Fruit fly (Drosophila melanogaster) whole organism, adult: ENCODE data around the gene Or85c.

Experiments used
- CG7045 ChIP-seq: fragments of 200-800 bp; sonication (Bioruptor generic); optimal IDR thresholded peaks from 2 replicates; lab custom pipeline; 2017; ENCODE audit warnings: missing biosample characterization, mild to moderate bottlenecking, missing genetic modification characterization
- kay ChIP-seq: fragments of 200-800 bp; sonication (Bioruptor generic); peaks from one replicate; lab custom pipeline; 2016; ENCODE audit warnings: missing biosample characterization, missing genetic modification characterization, borderline replicate concordance
- pad ChIP-seq: fragments of 200-800 bp; sonication (Bioruptor generic); optimal IDR thresholded peaks from 3 replicates; lab custom pipeline; 2017; ENCODE audit warnings: missing biosample characterization, missing genetic modification characterization, mild to moderate bottlenecking, moderate library complexity, missing genetic modification reagents
- toe ChIP-seq: fragments of 200-800 bp; sonication (Bioruptor generic); optimal IDR thresholded peaks from 2 replicates; lab custom pipeline; 2016; ENCODE audit warnings: missing biosample characterization, missing genetic modification characterization

DNA sequence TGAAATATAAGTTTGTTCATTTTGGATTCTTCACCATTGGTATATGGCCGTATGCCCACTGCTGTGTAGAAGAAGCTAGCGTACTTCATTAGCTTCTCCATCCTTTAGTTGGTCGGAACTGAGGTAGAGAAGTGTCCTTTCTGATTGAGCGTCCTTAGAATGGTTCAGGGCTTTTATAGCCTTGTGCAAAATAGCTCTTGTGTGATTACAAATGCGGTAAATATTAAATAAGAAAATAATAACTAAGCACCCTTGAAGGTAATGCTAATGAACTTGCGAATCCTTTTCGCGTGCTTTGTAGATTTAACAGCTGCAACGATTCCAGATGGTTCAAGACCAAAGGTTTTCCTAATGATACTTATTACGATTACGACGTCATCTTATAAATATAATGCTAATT is 1.6 kb downstream of the Or85c start, which contains the start of gene Or85b:
- TF ChIP-seq pad (GFP tag; lab: Kevin White, UChicago) (no peak), CG7045 (GFP tag; lab: Kevin White, UChicago) (no peak), toe (no peak), kay (GFP tag; lab: Kevin White, UChicago) (no peak)
